Worm (Caenorhabditis elegans): ENCODE results near the gene C05B5.11.

ce11 chrIII:10018007-10018406, 13.7 kb downstream of the C05B5.11 start:
- TF ChIP-seq W03F9.2 (tag; optimal IDR thresholded peaks at IDR 0.05) (no peak), him-1 (tag; optimal IDR thresholded peaks at IDR 0.05) (no peak)
